Fruit fly (Drosophila melanogaster) whole organism, embryonic: ENCODE measurements around the gene Cdc7.

Experiments used
- ATbp ChIP-seq: fragments of 200-800 bp; sonication (Bioruptor generic); optimal IDR thresholded peaks from 2 replicates; lab custom pipeline; 2017; ENCODE audit warnings: missing biosample characterization, mild to moderate bottlenecking, missing genetic modification characterization, missing genetic modification reagents
- Abd-B ChIP-seq: fragments of 200-800 bp; sonication (Bioruptor generic); optimal IDR thresholded peaks from 2 replicates; lab custom pipeline; 2018; ENCODE audit warnings: missing biosample characterization, mild to moderate bottlenecking, missing genetic modification characterization, moderate library complexity
- BEAF-32 ChIP-seq: fragments of 200-800 bp; sonication (Bioruptor generic); optimal IDR thresholded peaks from 3 replicates; lab custom pipeline; 2017; ENCODE audit warnings: missing biosample characterization, missing genetic modification characterization, mild to moderate bottlenecking, moderate library complexity, missing genetic modification reagents
- BtbVII ChIP-seq: fragments of 200-800 bp; sonication (Bioruptor generic); optimal IDR thresholded peaks from 3 replicates; lab custom pipeline; 2017; ENCODE audit warnings: missing biosample characterization, mild to moderate bottlenecking, missing genetic modification characterization
- CG10979 ChIP-seq: fragments of 200-800 bp; sonication (Bioruptor generic); optimal IDR thresholded peaks from 2 replicates; lab custom pipeline; 2018; ENCODE audit warnings: missing biosample characterization, mild to moderate bottlenecking, missing genetic modification characterization, moderate library complexity
- CG11695 ChIP-seq: fragments of 200-800 bp; sonication (Bioruptor generic); IDR thresholded peaks from 3 replicates; pipeline ENCODE4 v1.3.6; 2022; ENCODE audit warnings: missing biosample characterization, missing genetic modification characterization
- CG11723 ChIP-seq: fragments of 200-800 bp; sonication (Bioruptor generic); optimal IDR thresholded peaks from 2 replicates; lab custom pipeline; 2017; ENCODE audit warnings: missing biosample characterization, mild to moderate bottlenecking, missing genetic modification characterization
- CG12391 ChIP-seq: fragments of 200-800 bp; sonication (Bioruptor generic); optimal IDR thresholded peaks from 3 replicates; lab custom pipeline; 2018; ENCODE audit warnings: missing biosample characterization, mild to moderate bottlenecking, missing genetic modification characterization, moderate library complexity
- CG17385 ChIP-seq: fragments of 200-800 bp; sonication (Bioruptor generic); optimal IDR thresholded peaks from 3 replicates; lab custom pipeline; 2018; ENCODE audit warnings: missing biosample characterization, mild to moderate bottlenecking, missing genetic modification characterization
- CG17612 ChIP-seq: fragments of 200-800 bp; sonication (Bioruptor generic); IDR thresholded peaks from 2 replicates; pipeline ENCODE4 v1.3.6; 2022; ENCODE audit warnings: missing biosample characterization, missing genetic modification characterization
- CG18476 ChIP-seq: fragments of 200-800 bp; sonication (Bioruptor generic); optimal IDR thresholded peaks from 2 replicates; lab custom pipeline; 2016; ENCODE audit warnings: missing biosample characterization, mild to moderate bottlenecking, missing genetic modification characterization
- CG18599 ChIP-seq: fragments of 200-800 bp; sonication (Bioruptor generic); optimal IDR thresholded peaks from 3 replicates; lab custom pipeline; 2017; ENCODE audit warnings: missing biosample characterization, missing genetic modification characterization, mild to moderate bottlenecking, moderate library complexity, missing genetic modification reagents
- CG30403 ChIP-seq: fragments of 200-800 bp; sonication (Bioruptor generic); optimal IDR thresholded peaks from 3 replicates; lab custom pipeline; 2016; ENCODE audit warnings: missing biosample characterization, missing genetic modification characterization
- CG33557 ChIP-seq: fragments of 200-800 bp; sonication (Bioruptor generic); optimal IDR thresholded peaks from 2 replicates; lab custom pipeline; 2019; ENCODE audit warnings: missing biosample characterization, mild to moderate bottlenecking, missing genetic modification characterization, moderate library complexity
- CG4820 ChIP-seq: fragments of 200-800 bp; sonication (Bioruptor generic); optimal IDR thresholded peaks from 3 replicates; lab custom pipeline; 2016; ENCODE audit warnings: missing biosample characterization, missing genetic modification characterization
- CG6689 ChIP-seq: fragments of 200-800 bp; sonication (Bioruptor generic); IDR thresholded peaks from 2 replicates; pipeline ENCODE4 v1.3.6; 2022; ENCODE audit warnings: missing biosample characterization, missing genetic modification characterization
- CG8924 ChIP-seq: fragments of 200-800 bp; optimal IDR thresholded peaks from 3 replicates; lab custom pipeline; 2019; ENCODE audit warnings: missing biosample characterization, mild to moderate bottlenecking, missing genetic modification characterization, moderate library complexity
- CG9727 ChIP-seq: fragments of 200-800 bp; sonication (Bioruptor generic); optimal IDR thresholded peaks from 3 replicates; lab custom pipeline; 2017; ENCODE audit warnings: missing biosample characterization, mild to moderate bottlenecking, missing genetic modification characterization
- CG9932 ChIP-seq: fragments of 200-800 bp; sonication (Bioruptor generic); IDR thresholded peaks from 2 replicates; pipeline ENCODE4 v1.3.6; 2022; ENCODE audit warnings: missing biosample characterization, missing genetic modification characterization
- Chrac-16 ChIP-seq: fragments of 200-800 bp; sonication (Bioruptor generic); optimal IDR thresholded peaks from 3 replicates; lab custom pipeline; 2016; ENCODE audit warnings: missing biosample characterization, missing genetic modification characterization
- D ChIP-seq, 2 experiments: fragments of 200-800 bp in 1 of 2; fragments of >200 bp in 1 of 2; sonication (Bioruptor generic) in 1 of 2; optimal IDR thresholded peaks; 2 replicates in 1 of 2; 3 replicates in 1 of 2; lab custom pipeline; 2017; ENCODE audit warnings: mild to moderate bottlenecking in 1 of 2, missing biosample characterization in 1 of 2, missing genetic modification characterization in 1 of 2, missing genetic modification reagents in 1 of 2
- Drgx ChIP-seq: fragments of 200-800 bp; sonication (Bioruptor generic); IDR thresholded peaks from 2 replicates; pipeline ENCODE4 v1.3.6; 2022; ENCODE audit warnings: missing biosample characterization, missing genetic modification characterization
- ERR ChIP-seq: fragments of 200-800 bp; sonication (Bioruptor generic); optimal IDR thresholded peaks from 2 replicates; lab custom pipeline; 2016; ENCODE audit warnings: missing biosample characterization, missing genetic modification characterization
- Eip74EF ChIP-seq, 2 experiments: fragments of 200-800 bp in 1 of 2; fragments of >200 bp in 1 of 2; sonication (Bioruptor generic) in 1 of 2; optimal IDR thresholded peaks; 2 replicates each; lab custom pipeline; 2017 to 2019; ENCODE audit warnings: missing biosample characterization in 2 of 2, missing genetic modification characterization in 2 of 2, mild to moderate bottlenecking in 1 of 2, moderate library complexity in 1 of 2
- Elba2 ChIP-seq: fragments of 200-800 bp; sonication (Bioruptor generic); optimal IDR thresholded peaks from 3 replicates; lab custom pipeline; 2016; ENCODE audit warnings: missing biosample characterization, missing genetic modification characterization
- Gug ChIP-seq: fragments of 200-800 bp; sonication (Bioruptor generic); IDR thresholded peaks from 4 replicates; pipeline ENCODE4 v1.3.6; 2022; ENCODE audit warnings: missing biosample characterization, missing genetic modification characterization
- H2.0 ChIP-seq: fragments of 200-800 bp; sonication (Bioruptor generic); IDR thresholded peaks from 2 replicates; pipeline ENCODE4 v1.3.6; 2022; ENCODE audit warnings: missing biosample characterization, missing genetic modification characterization
- HLH3B ChIP-seq: fragments of 200-800 bp; sonication (Bioruptor generic); IDR thresholded peaks from 2 replicates; pipeline ENCODE4 v1.3.6; 2022; ENCODE audit warnings: missing biosample characterization, missing genetic modification characterization
- Ptx1 ChIP-seq: fragments of 200-800 bp; sonication (Bioruptor generic); IDR thresholded peaks from 2 replicates; pipeline ENCODE4 v1.3.6; 2022; ENCODE audit warnings: missing biosample characterization, missing genetic modification characterization
- Sin3A ChIP-seq: fragments of >200 bp; optimal IDR thresholded peaks from 2 replicates; lab custom pipeline; 2018
- Spps ChIP-seq: fragments of 200-800 bp; sonication (Bioruptor generic); optimal IDR thresholded peaks from 2 replicates; lab custom pipeline; 2018; ENCODE audit warnings: missing biosample characterization, mild to moderate bottlenecking, missing genetic modification characterization
- Taf1 ChIP-seq: fragments of 200-800 bp; sonication (Bioruptor generic); IDR thresholded peaks from 2 replicates; pipeline ENCODE4 v1.3.6; 2022; ENCODE audit warnings: missing biosample characterization, missing genetic modification characterization
- ato ChIP-seq: fragments of 200-800 bp; sonication (Bioruptor generic); IDR thresholded peaks from 2 replicates; pipeline ENCODE4 v1.3.6; 2022; ENCODE audit warnings: missing biosample characterization, missing genetic modification characterization; ENCODE audit not compliant: partially characterized antibody
- bsh ChIP-seq, 2 experiments: fragments of 200-800 bp; sonication (Bioruptor generic); optimal IDR thresholded peaks; 2 replicates each; lab custom pipeline; 2017 to 2018; ENCODE audit warnings: mild to moderate bottlenecking in 2 of 2, missing biosample characterization in 2 of 2, missing genetic modification characterization in 2 of 2, moderate library complexity in 1 of 2
- chif ChIP-seq, 2 experiments: fragments of 200-800 bp; sonication (Bioruptor generic); optimal IDR thresholded peaks; 3 replicates each; lab custom pipeline; 2016; ENCODE audit warnings: missing biosample characterization in 2 of 2, missing genetic modification characterization in 2 of 2
- fru ChIP-seq: fragments of >200 bp; optimal IDR thresholded peaks from 2 replicates; lab custom pipeline; 2017
- gcm2 ChIP-seq: fragments of 200-800 bp; sonication (Bioruptor generic); optimal IDR thresholded peaks from 2 replicates; lab custom pipeline; 2016; ENCODE audit warnings: missing biosample characterization, missing genetic modification characterization
- gem ChIP-seq: fragments of 200-800 bp; sonication (Bioruptor generic); optimal IDR thresholded peaks from 2 replicates; lab custom pipeline; 2019; ENCODE audit warnings: missing biosample characterization, mild to moderate bottlenecking, missing genetic modification characterization, moderate library complexity
- lmd ChIP-seq: fragments of 200-800 bp; sonication (Bioruptor generic); IDR thresholded peaks from 2 replicates; pipeline ENCODE4 v1.3.6; 2022; ENCODE audit warnings: missing biosample characterization, missing genetic modification characterization
- maf-S ChIP-seq: fragments of 200-800 bp; sonication (Bioruptor generic); optimal IDR thresholded peaks from 2 replicates; lab custom pipeline; 2016; ENCODE audit warnings: missing biosample characterization, missing genetic modification characterization
- otp ChIP-seq: fragments of 200-800 bp; sonication (Bioruptor generic); IDR thresholded peaks from 3 replicates; pipeline ENCODE4, ENCODE4 v1.3.6; 2022; ENCODE audit warnings: missing biosample characterization, missing genetic modification characterization
- pfk ChIP-seq: fragments of 200-800 bp; sonication (Bioruptor generic); optimal IDR thresholded peaks from 2 replicates; lab custom pipeline; 2018; ENCODE audit warnings: missing biosample characterization, mild to moderate bottlenecking, missing genetic modification characterization, moderate library complexity
- phol ChIP-seq: fragments of 200-800 bp; sonication (Bioruptor generic); optimal IDR thresholded peaks from 3 replicates; lab custom pipeline; 2018; ENCODE audit warnings: missing biosample characterization, mild to moderate bottlenecking, missing genetic modification characterization, moderate library complexity
- sens ChIP-seq: fragments of 200-800 bp; sonication (Bioruptor generic); peaks from one replicate; lab custom pipeline; 2016; ENCODE audit warnings: missing biosample characterization, missing genetic modification characterization
- slbo ChIP-seq: fragments of 200-800 bp; sonication (Bioruptor generic); IDR thresholded peaks from 2 replicates; pipeline ENCODE4 v1.3.6; 2022; ENCODE audit warnings: missing biosample characterization, missing genetic modification characterization
- tgo ChIP-seq: fragments of 200-800 bp; sonication (Bioruptor generic); IDR thresholded peaks from 3 replicates; pipeline ENCODE4 v1.3.6; 2022; ENCODE audit warnings: missing biosample characterization, missing genetic modification characterization
- tin ChIP-seq: fragments of 200-800 bp; sonication (Bioruptor generic); optimal IDR thresholded peaks from 3 replicates; lab custom pipeline; 2016; ENCODE audit warnings: missing biosample characterization, missing genetic modification characterization

Gene Cdc7

DNA sequence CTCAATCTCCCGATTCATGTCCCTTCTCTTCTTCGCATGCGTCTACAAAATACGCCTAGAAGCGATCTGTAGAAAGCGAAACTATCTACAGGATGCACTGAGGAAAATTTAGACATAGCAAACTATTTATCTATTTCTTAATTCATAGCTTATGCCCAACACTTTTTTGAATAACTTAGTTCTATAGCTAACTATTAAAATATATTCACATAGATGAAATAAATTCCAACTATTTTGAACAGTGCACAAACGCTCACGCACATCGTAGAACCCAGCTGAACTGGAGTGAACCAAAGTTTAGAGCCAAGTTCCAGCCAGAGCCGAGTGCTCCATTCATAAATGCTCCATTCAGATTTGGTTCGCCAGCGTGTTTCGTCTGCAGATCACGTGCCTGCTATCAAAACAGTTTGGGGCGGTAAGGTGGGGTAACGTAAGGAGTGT is 32.8 kb upstream of the Cdc7 start (continued):
- TF ChIP-seq CG17612 (0 out of 2 replicates have a peak, but pooled peaks have one; percentile 30), Sin3A (lab: Kevin White, UChicago) (no peak), CG9932 (GFP tag; lab: Robert Waterston, UW) (peak; percentile 64), CG17385 (GFP tag; lab: Kevin White, UChicago) (peak; percentile 18), chif (GFP tag; optimal IDR thresholded peaks at IDR 0.05; lab: Kevin White, UChicago) (peak in 1 of 2 experiments; percentile 43), ato (GFP tag; lab: Robert Waterston, UW) (no peak), CG12391 (tag; lab: Kevin White, UChicago) (peak; percentile 43), CG18476 (GFP tag; lab: Kevin White, UChicago) (peak; percentile 23), CG4820 (GFP tag; lab: Kevin White, UChicago) (peak; percentile 9), Gug (GFP tag; lab: Robert Waterston, UW) (0 out of 4 replicates have a peak, but pooled peaks have one; percentile 4), Drgx (GFP tag; lab: Robert Waterston, UW) (peak; percentile 78), maf-S (GFP tag; lab: Kevin White, UChicago) (no peak), CG11723 (GFP tag; lab: Kevin White, UChicago) (no peak), Eip74EF (GFP tag; optimal IDR thresholded peaks at IDR 0.05; lab: Kevin White, UChicago) (no peak), CG18599 (peak; percentile 61)

DNA sequence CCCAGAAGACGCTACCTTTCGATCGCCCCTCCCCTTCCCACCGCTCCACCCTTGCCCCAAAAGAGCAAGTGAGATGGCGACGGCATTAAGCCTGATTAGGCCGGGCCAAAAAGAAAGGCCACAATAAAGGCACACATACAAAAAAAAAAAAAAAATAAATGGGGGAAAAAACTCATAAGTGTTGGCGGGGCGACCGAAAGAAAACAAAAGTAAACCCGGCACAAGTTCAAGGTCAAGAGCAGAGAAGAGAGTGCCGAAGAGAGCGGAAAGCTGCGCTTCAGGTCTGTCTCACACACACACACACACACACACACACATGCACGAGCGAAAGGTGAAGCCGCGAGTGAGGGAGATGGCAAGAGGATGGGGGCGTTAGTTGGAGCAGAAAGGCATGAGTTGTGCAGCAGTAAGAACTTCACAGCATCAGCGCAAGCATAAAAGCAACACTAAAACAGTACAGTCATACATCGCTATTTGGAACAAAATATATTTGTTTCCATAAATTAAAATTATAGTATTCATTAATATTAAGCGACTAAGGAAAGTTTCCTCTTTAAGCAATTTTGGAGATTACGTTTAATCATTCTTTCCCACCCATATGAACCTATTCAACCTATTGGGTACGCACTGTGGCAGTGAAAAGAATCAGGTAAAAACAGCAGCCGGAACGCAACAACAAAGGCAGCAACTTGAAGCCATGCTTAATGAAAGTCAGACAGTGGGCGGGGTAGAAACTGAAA is 30.2 kb upstream of the Cdc7 start:
- TF ChIP-seq CG17385 (GFP tag; lab: Kevin White, UChicago) (peak; percentile 7), bsh (GFP tag; optimal IDR thresholded peaks at IDR 0.05; lab: Kevin White, UChicago) (peak; percentile 43 to 68), D (optimal IDR thresholded peaks at IDR 0.05; lab: Kevin White, UChicago) (no peak), D (GFP tag; optimal IDR thresholded peaks at IDR 0.05; lab: Kevin White, UChicago) (peak; percentile 45), H2.0 (GFP tag; lab: Robert Waterston, UW) (no peak), phol (tag; lab: Kevin White, UChicago) (peak; percentile 47), sens (peak; percentile 71), CG10979 (tag; lab: Kevin White, UChicago) (peak; percentile 69), CG9727 (peak; percentile 18), HLH3B (GFP tag; lab: Robert Waterston, UW) (peak; percentile 33; the same call in 1 of the 2 replicates), otp (GFP tag; lab: Robert Waterston, UW) (peak; percentile 31; the same call in 1 of the 3 replicates), CG30403 (GFP tag; lab: Kevin White, UChicago) (peak; percentile 31), Gug (GFP tag; lab: Robert Waterston, UW) (peak; percentile 32; the same call in 1 of the 4 replicates), BtbVII (GFP tag; lab: Kevin White, UChicago) (no peak), pfk (GFP tag; lab: Kevin White, UChicago) (no peak), CG9932 (GFP tag; lab: Robert Waterston, UW) (0 out of 2 replicates have a peak, but pooled peaks have one; percentile 38), Taf1 (GFP tag; lab: Robert Waterston, UW) (no peak), BEAF-32 (no peak), Chrac-16 (peak; percentile 31), Abd-B (GFP tag; lab: Kevin White, UChicago) (peak; percentile 56), tgo (GFP tag; lab: Robert Waterston, UW) (peak; percentile 33; the same call in 1 of the 3 replicates), Elba2 (GFP tag; lab: Kevin White, UChicago) (no peak), fru (no peak), CG33557 (GFP tag; lab: Kevin White, UChicago) (peak; percentile 29), ERR (GFP tag; lab: Kevin White, UChicago) (no peak), gcm2 (GFP tag; lab: Kevin White, UChicago) (no peak), Ptx1 (peak; percentile 29; the same call in 1 of the 2 replicates), tin (GFP tag; lab: Kevin White, UChicago) (no peak), ATbp (GFP tag; lab: Kevin White, UChicago) (peak; percentile 6), CG8924 (tag; lab: Kevin White, UChicago) (peak; percentile 4), Spps (peak; percentile 39), lmd (GFP tag; lab: Robert Waterston, UW) (peak; percentile 34; the same call in 1 of the 2 replicates), CG11695 (GFP tag; lab: Robert Waterston, UW) (peak; percentile 31; the same call in 1 of the 3 replicates), slbo (GFP tag; lab: Robert Waterston, UW) (peak; percentile 42), CG6689 (peak; percentile 51), gem (peak; percentile 62)
